Fruit fly (Drosophila melanogaster) whole organism, embryonic: ENCODE measurements around the gene Spn28B.

Experiments
- Ada2b ChIP-seq: fragments of 200-800 bp; sonication (Bioruptor generic); IDR thresholded peaks from 2 replicates; pipeline ENCODE4 v1.3.6; 2022; ENCODE audit warnings: missing biosample characterization, missing genetic modification characterization
- CG10267 ChIP-seq: fragments of 200-800 bp; sonication (Bioruptor generic); optimal IDR thresholded peaks from 2 replicates; lab custom pipeline; 2018; ENCODE audit warnings: missing biosample characterization, mild to moderate bottlenecking, missing genetic modification characterization, moderate library complexity
- CG11695 ChIP-seq: fragments of 200-800 bp; sonication (Bioruptor generic); IDR thresholded peaks from 3 replicates; pipeline ENCODE4 v1.3.6; 2022; ENCODE audit warnings: missing biosample characterization, missing genetic modification characterization
- CG12299 ChIP-seq: fragments of 200-800 bp; sonication (Bioruptor generic); optimal IDR thresholded peaks from 2 replicates; lab custom pipeline; 2018; ENCODE audit warnings: missing biosample characterization, mild to moderate bottlenecking, missing genetic modification characterization
- CG15696 ChIP-seq: fragments of 200-800 bp; sonication (Bioruptor generic); optimal IDR thresholded peaks from 2 replicates; lab custom pipeline; 2019; ENCODE audit warnings: missing biosample characterization, mild to moderate bottlenecking, missing genetic modification characterization, moderate library complexity
- CG1603 ChIP-seq: fragments of 200-800 bp; sonication (Bioruptor generic); optimal IDR thresholded peaks from 2 replicates; lab custom pipeline; 2019; ENCODE audit warnings: missing biosample characterization, mild to moderate bottlenecking, missing genetic modification characterization, moderate library complexity
- CG5245 ChIP-seq: fragments of 200-800 bp; sonication (Bioruptor generic); optimal IDR thresholded peaks from 3 replicates; lab custom pipeline; 2016; ENCODE audit warnings: missing biosample characterization, missing genetic modification characterization
- CG7372 ChIP-seq: fragments of 200-800 bp; sonication (Bioruptor generic); IDR thresholded peaks from 2 replicates; pipeline ENCODE4 v1.3.6; 2022; ENCODE audit warnings: missing biosample characterization, missing genetic modification characterization
- CG8944 ChIP-seq: fragments of 200-800 bp; sonication (Bioruptor generic); optimal IDR thresholded peaks from 3 replicates; lab custom pipeline; 2016; ENCODE audit warnings: missing biosample characterization, missing genetic modification characterization
- CrebB ChIP-seq: fragments of 200-800 bp; sonication (Bioruptor generic); optimal IDR thresholded peaks from 3 replicates; lab custom pipeline; 2018; ENCODE audit warnings: missing biosample characterization, mild to moderate bottlenecking, missing genetic modification characterization
- Deaf1 ChIP-seq: fragments of 200-800 bp; optimal IDR thresholded peaks from 3 replicates; lab custom pipeline; 2019; ENCODE audit warnings: missing biosample characterization, mild to moderate bottlenecking, missing genetic modification characterization, moderate library complexity
- Eip74EF ChIP-seq, 2 experiments: fragments of 200-800 bp in 1 of 2; fragments of >200 bp in 1 of 2; sonication (Bioruptor generic) in 1 of 2; optimal IDR thresholded peaks; 2 replicates each; lab custom pipeline; 2017 to 2019; ENCODE audit warnings: missing biosample characterization in 2 of 2, missing genetic modification characterization in 2 of 2, mild to moderate bottlenecking in 1 of 2, moderate library complexity in 1 of 2
- HLHmδ ChIP-seq: fragments of 200-800 bp; sonication (Bioruptor generic); optimal IDR thresholded peaks from 2 replicates; lab custom pipeline; 2018; ENCODE audit warnings: missing biosample characterization, mild to moderate bottlenecking, missing genetic modification characterization, moderate library complexity
- Hand ChIP-seq: fragments of 200-800 bp; sonication (Bioruptor generic); optimal IDR thresholded peaks from 2 replicates; lab custom pipeline; 2017; ENCODE audit warnings: mild to moderate bottlenecking, missing biosample characterization, missing genetic modification reagents, missing genetic modification characterization
- Hr39 ChIP-seq: fragments of >200 bp; optimal IDR thresholded peaks from 2 replicates; lab custom pipeline; 2017
- MTF-1 ChIP-seq: fragments of 200-800 bp; sonication (Bioruptor generic); optimal IDR thresholded peaks from 2 replicates; lab custom pipeline; 2018; ENCODE audit warnings: missing biosample characterization, mild to moderate bottlenecking, missing genetic modification characterization, borderline replicate concordance
- NC2β ChIP-seq: fragments of 200-800 bp; sonication (Bioruptor generic); optimal IDR thresholded peaks from 2 replicates; lab custom pipeline; 2016; ENCODE audit warnings: missing biosample characterization, missing genetic modification characterization
- NFAT ChIP-seq: fragments of 200-800 bp; sonication (Bioruptor generic); IDR thresholded peaks from 2 replicates; pipeline ENCODE4 v1.3.6; 2022; ENCODE audit warnings: missing biosample characterization, missing genetic modification characterization
- Nf-YA ChIP-seq: fragments of 200-800 bp; sonication (Bioruptor generic); IDR thresholded peaks from 2 replicates; pipeline ENCODE4 v1.3.6; 2022; ENCODE audit warnings: missing biosample characterization, missing genetic modification characterization
- NfI ChIP-seq: fragments of 200-800 bp; sonication (Bioruptor generic); optimal IDR thresholded peaks from 3 replicates; lab custom pipeline; 2018; ENCODE audit warnings: missing biosample characterization, mild to moderate bottlenecking, missing genetic modification characterization, moderate library complexity
- Sox102F ChIP-seq: fragments of 200-800 bp; sonication (Bioruptor generic); optimal IDR thresholded peaks from 2 replicates; lab custom pipeline; 2018; ENCODE audit warnings: missing biosample characterization, mild to moderate bottlenecking, missing genetic modification characterization, moderate library complexity
- TFAM ChIP-seq: fragments of 200-800 bp; sonication (Bioruptor generic); optimal IDR thresholded peaks from 2 replicates; lab custom pipeline; 2017; ENCODE audit warnings: missing biosample characterization, missing genetic modification characterization, inconsistent platforms
- caup ChIP-seq: fragments of 200-800 bp; sonication (Bioruptor generic); optimal IDR thresholded peaks from 3 replicates; lab custom pipeline; 2017; ENCODE audit warnings: missing biosample characterization, mild to moderate bottlenecking, missing genetic modification characterization, moderate library complexity; ENCODE audit not compliant: severe bottlenecking
- chm ChIP-seq: fragments of 200-800 bp; sonication (Bioruptor generic); IDR thresholded peaks from 2 replicates; pipeline ENCODE4 v1.3.6; 2022; ENCODE audit warnings: missing biosample characterization, missing genetic modification characterization
- crp ChIP-seq, 2 experiments: fragments of 200-800 bp; sonication (Bioruptor generic); optimal IDR thresholded peaks; 2 replicates in 1 of 2; 3 replicates in 1 of 2; lab custom pipeline; 2017; ENCODE audit warnings: missing biosample characterization in 2 of 2, missing genetic modification characterization in 2 of 2, mild to moderate bottlenecking in 1 of 2, moderate library complexity in 1 of 2
- danr ChIP-seq: fragments of 200-800 bp; sonication (Bioruptor generic); IDR thresholded peaks from 2 replicates; pipeline ENCODE4 v1.3.6; 2022; ENCODE audit warnings: missing biosample characterization, missing genetic modification characterization
- emc ChIP-seq: fragments of 200-800 bp; sonication (Bioruptor generic); optimal IDR thresholded peaks from 2 replicates; lab custom pipeline; 2016; ENCODE audit warnings: missing biosample characterization, missing genetic modification characterization
- ewg ChIP-seq: fragments of 200-800 bp; sonication (Bioruptor generic); optimal IDR thresholded peaks from 3 replicates; lab custom pipeline; 2017; ENCODE audit warnings: mild to moderate bottlenecking, missing biosample characterization, missing genetic modification reagents, missing genetic modification characterization
- gcm ChIP-seq: fragments of 200-800 bp; sonication (Bioruptor generic); optimal IDR thresholded peaks from 2 replicates; lab custom pipeline; 2019; ENCODE audit warnings: missing biosample characterization, mild to moderate bottlenecking, missing genetic modification characterization, moderate library complexity
- grn ChIP-seq: fragments of 200-800 bp; sonication (Bioruptor generic); optimal IDR thresholded peaks from 3 replicates; lab custom pipeline; 2017; ENCODE audit warnings: missing biosample characterization, missing genetic modification characterization
- gsb-n ChIP-seq: fragments of 200-800 bp; sonication (Bioruptor generic); optimal IDR thresholded peaks from 3 replicates; lab custom pipeline; 2018; ENCODE audit warnings: missing biosample characterization, mild to moderate bottlenecking, missing genetic modification characterization
- hth ChIP-seq: fragments of >200 bp; optimal IDR thresholded peaks from 2 replicates; lab custom pipeline; 2017; ENCODE audit warnings: inconsistent platforms
- kah ChIP-seq: fragments of 200-800 bp; sonication (Bioruptor generic); optimal IDR thresholded peaks from 2 replicates; lab custom pipeline; 2018; ENCODE audit warnings: missing biosample characterization, mild to moderate bottlenecking, missing genetic modification characterization
- nerfin-2 ChIP-seq: fragments of 200-800 bp; sonication (Bioruptor generic); IDR thresholded peaks from 2 replicates; pipeline ENCODE4 v1.3.6; 2022; ENCODE audit warnings: missing biosample characterization, missing genetic modification characterization; ENCODE audit not compliant: partially characterized antibody
- pros ChIP-seq: fragments of 200-800 bp; sonication (Bioruptor generic); optimal IDR thresholded peaks from 3 replicates; lab custom pipeline; 2019; ENCODE audit warnings: missing biosample characterization, mild to moderate bottlenecking, missing genetic modification characterization, moderate library complexity
- run ChIP-seq: fragments of 200-800 bp; sonication (Bioruptor generic); optimal IDR thresholded peaks from 3 replicates; lab custom pipeline; 2018; ENCODE audit warnings: missing biosample characterization, mild to moderate bottlenecking, missing genetic modification characterization
- sd ChIP-seq: fragments of 200-800 bp; sonication (Bioruptor generic); optimal IDR thresholded peaks from 3 replicates; lab custom pipeline; 2018; ENCODE audit warnings: missing biosample characterization, mild to moderate bottlenecking, missing genetic modification characterization, moderate library complexity
- stwl ChIP-seq: fragments of 200-800 bp; sonication (Bioruptor generic); optimal IDR thresholded peaks from 3 replicates; lab custom pipeline; 2018; ENCODE audit warnings: missing biosample characterization, mild to moderate bottlenecking, missing genetic modification characterization, moderate library complexity
- tll ChIP-seq, 2 experiments: fragments of 200-800 bp in 1 of 2; fragments of >200 bp in 1 of 2; sonication (Bioruptor generic) in 1 of 2; optimal IDR thresholded peaks; 2 replicates each; lab custom pipeline; 2017 to 2019; ENCODE audit warnings: missing biosample characterization in 2 of 2, missing genetic modification characterization in 2 of 2, mild to moderate bottlenecking in 1 of 2, moderate library complexity in 1 of 2
- tup ChIP-seq: fragments of 200-800 bp; sonication (Bioruptor generic); optimal IDR thresholded peaks from 2 replicates; lab custom pipeline; 2016; ENCODE audit warnings: missing biosample characterization, mild to moderate bottlenecking, missing genetic modification characterization, moderate library complexity
- yki ChIP-seq: fragments of >200 bp; optimal IDR thresholded peaks from 3 replicates; lab custom pipeline; 2018
- zfh2 ChIP-seq: fragments of 200-800 bp; sonication (Bioruptor generic); optimal IDR thresholded peaks from 2 replicates; lab custom pipeline; 2016; ENCODE audit warnings: missing biosample characterization, missing genetic modification characterization

Gene Spn28B

dm6 chr2L:7576462-7577360, 5.0 kb upstream of the Spn28B start (continued):
- peak; percentile 61 for TF ChIP-seq TFAM (GFP tag; lab: Kevin White, UChicago)
- peak; percentile 41 for TF ChIP-seq pros (GFP tag; lab: Kevin White, UChicago)
- no peak for TF ChIP-seq Hr39 (lab: Kevin White, UChicago)
- peak in 1 of 2 experiments; percentile 91 for TF ChIP-seq Eip74EF (GFP tag; optimal IDR thresholded peaks at IDR 0.05; lab: Kevin White, UChicago)
- TF ChIP-seq NC2β (GFP tag; lab: Kevin White, UChicago): peak; percentile 71
- peak; percentile 48 for TF ChIP-seq Ada2b (GFP tag; lab: Robert Waterston, UW)
- peak; percentile 72 for TF ChIP-seq chm (GFP tag; lab: Robert Waterston, UW)
- TF ChIP-seq gsb-n: peak; percentile 93
- TF ChIP-seq ewg (GFP tag; lab: Kevin White, UChicago): peak; percentile 61
- peak; percentile 40 for TF ChIP-seq yki (lab: Kevin White, UChicago)
- peak; percentile 94 for TF ChIP-seq CG15696 (tag; lab: Kevin White, UChicago)
- TF ChIP-seq CG10267 (tag; lab: Kevin White, UChicago): peak; percentile 89
- TF ChIP-seq CG12299: peak; percentile 52
- TF ChIP-seq NFAT (GFP tag; lab: Robert Waterston, UW): no peak
- peak; percentile 38 for TF ChIP-seq CG7372 (GFP tag; lab: Robert Waterston, UW)
- peak; percentile 82 for TF ChIP-seq NfI (GFP tag; lab: Kevin White, UChicago)
- peak; percentile 87 for TF ChIP-seq CG11695 (GFP tag; lab: Robert Waterston, UW)
- peak; percentile 80 for TF ChIP-seq gcm (GFP tag; lab: Kevin White, UChicago)
- TF ChIP-seq Hand (GFP tag; lab: Kevin White, UChicago): no peak
- peak; percentile 72 for TF ChIP-seq kah (GFP tag; lab: Kevin White, UChicago)
- peak; percentile 7 for TF ChIP-seq emc (GFP tag; lab: Kevin White, UChicago)
- peak; percentile 55 for TF ChIP-seq CrebB
- no peak for TF ChIP-seq hth (lab: Kevin White, UChicago)
- no peak for TF ChIP-seq nerfin-2 (GFP tag; lab: Robert Waterston, UW)
- peak; percentile 32 for TF ChIP-seq run (tag; lab: Kevin White, UChicago)
- TF ChIP-seq Nf-YA: peak; percentile 60
- no peak for TF ChIP-seq zfh2 (GFP tag; lab: Kevin White, UChicago)
- peak; percentile 66 for TF ChIP-seq caup (GFP tag; lab: Kevin White, UChicago)
- TF ChIP-seq tup (GFP tag; lab: Kevin White, UChicago): peak; percentile 12

- no peak for TF ChIP-seq CG5245 (GFP tag; lab: Kevin White, UChicago)
- peak; percentile 18 for TF ChIP-seq Deaf1 (tag; lab: Kevin White, UChicago)
- TF ChIP-seq kah (GFP tag; lab: Kevin White, UChicago): peak; percentile 71
- no peak for TF ChIP-seq MTF-1 (GFP tag; lab: Kevin White, UChicago)
- TF ChIP-seq Sox102F: no peak
- peak; percentile 62 for TF ChIP-seq sd (tag; lab: Kevin White, UChicago)
- TF ChIP-seq grn (GFP tag; lab: Kevin White, UChicago): peak; percentile 65
- peak; percentile 12 for TF ChIP-seq HLHmδ (GFP tag; lab: Kevin White, UChicago)
- no peak for TF ChIP-seq tll (GFP tag; optimal IDR thresholded peaks at IDR 0.05; lab: Kevin White, UChicago)
- no peak for TF ChIP-seq danr (GFP tag; lab: Robert Waterston, UW)
- peak; percentile 3 for TF ChIP-seq stwl (tag; lab: Kevin White, UChicago)
- no peak for TF ChIP-seq CG8944
- peak; percentile 1 for TF ChIP-seq CG1603
- peak; percentile 10 for TF ChIP-seq run (tag; lab: Kevin White, UChicago)
- TF ChIP-seq crp (GFP tag; optimal IDR thresholded peaks at IDR 0.05; lab: Kevin White, UChicago): no peak
- no peak for TF ChIP-seq CG7372 (GFP tag; lab: Robert Waterston, UW)
- TF ChIP-seq, all 482 proteins: peak for 8
Measured at dm6 chr2L:7577646-7578045, 4.1 kb upstream of the Spn28B start.
